Worm (Caenorhabditis elegans): ENCODE measurements around the gene ugt-21.

ugt-21 gene

DNA sequence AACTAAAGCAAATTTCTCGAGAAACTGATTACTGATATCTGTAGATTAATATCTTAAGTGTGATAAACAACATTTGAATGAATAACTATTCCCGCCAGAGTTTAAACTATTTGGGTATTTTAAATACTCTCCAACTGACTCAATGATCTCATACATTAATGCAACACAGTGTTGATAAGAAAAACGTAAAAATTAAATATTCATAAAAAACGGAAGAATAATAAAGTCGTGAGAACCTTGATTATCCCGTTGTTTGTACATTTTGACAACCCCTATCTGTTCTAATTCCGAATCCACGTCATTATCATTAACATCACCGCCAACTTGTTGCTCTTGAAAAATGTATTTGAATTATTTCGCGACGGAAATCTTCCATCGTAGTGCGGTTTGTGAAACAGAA is 29.5 kb downstream of the ugt-21 start, which contains the start of gene elo-7:
Gene elo-7, plus strand, starts transcription at position 301 of the 400 bp plus-strand sequence.
- TF ChIP-seq hif-1 (tag; optimal IDR thresholded peaks at IDR 0.05) = no peak
- no peak for TF ChIP-seq nhr-6 (tag; optimal IDR thresholded peaks at IDR 0.05)
- no peak for TF ChIP-seq dmd-9 (GFP tag; IDR thresholded peaks at IDR 0.05)
- TF ChIP-seq spr-1 (tag; optimal IDR thresholded peaks at IDR 0.05) = no peak
- TF ChIP-seq snpc-1.2 (GFP tag; IDR thresholded peaks at IDR 0.05) = no peak
- TF ChIP-seq dmd-8 (GFP tag; IDR thresholded peaks at IDR 0.05) = no peak
- no peak for TF ChIP-seq nhr-41 (GFP tag; IDR thresholded peaks at IDR 0.05)
- no peak for TF ChIP-seq unc-130 (GFP tag; optimal IDR thresholded peaks at IDR 0.05)
- TF ChIP-seq nhr-77 (tag; optimal IDR thresholded peaks at IDR 0.05) = no peak
- TF ChIP-seq attf-4 (tag; optimal IDR thresholded peaks at IDR 0.05) = no peak
- TF ChIP-seq zfp-2 (tag; optimal IDR thresholded peaks at IDR 0.05) = no peak
- no peak for TF ChIP-seq jun-1 (tag; optimal IDR thresholded peaks at IDR 0.05)
- TF ChIP-seq php-3 (GFP tag; IDR thresholded peaks at IDR 0.05) = no peak
- no peak for TF ChIP-seq Y5F2A.4 (GFP tag; optimal IDR thresholded peaks at IDR 0.05)

DNA sequence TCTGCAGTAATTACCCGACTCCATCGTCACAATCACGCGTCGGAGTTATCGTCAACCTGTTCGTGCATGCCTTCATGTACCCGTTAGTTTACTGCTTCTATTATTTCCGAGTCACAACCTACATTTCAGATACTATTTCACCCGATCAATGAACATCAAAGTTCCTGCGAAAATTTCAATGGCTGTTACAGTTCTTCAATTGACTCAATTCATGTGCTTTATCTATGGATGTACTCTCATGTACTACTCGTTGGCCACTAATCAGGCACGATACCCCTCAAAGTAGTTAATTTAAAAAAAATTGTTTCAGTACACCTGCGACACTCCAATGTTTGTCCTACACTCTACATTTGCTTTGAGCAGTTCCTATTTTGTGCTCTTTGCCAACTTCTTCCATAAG is 30.7 kb downstream of the ugt-21 start:
- no peak for TF ChIP-seq mdl-1 (tag; optimal IDR thresholded peaks at IDR 0.05)
- TF ChIP-seq Y75B8A.6 (GFP tag; IDR thresholded peaks at IDR 0.05) = no peak
- no peak for TF ChIP-seq dmd-6 (GFP tag; IDR thresholded peaks at IDR 0.05)
- no peak for TF ChIP-seq nhr-237 (tag; optimal IDR thresholded peaks at IDR 0.05)
- TF ChIP-seq fos-1 (tag; optimal IDR thresholded peaks at IDR 0.05) = no peak
- TF ChIP-seq nhr-25 (tag; optimal IDR thresholded peaks at IDR 0.05; ENCODE audit: borderline replicate concordance, insufficient read depth) = peak; percentile 36
- TF ChIP-seq hlh-30 (tag; optimal IDR thresholded peaks at IDR 0.05; ENCODE audit: insufficient read depth) = no peak
- TF ChIP-seq F26F4.8 (GFP tag; conservative IDR thresholded peaks at IDR 0.05) = no peak
- TF ChIP-seq ceh-28 (tag; optimal IDR thresholded peaks at IDR 0.05) = no peak
- no peak for TF ChIP-seq daf-12 (tag; optimal IDR thresholded peaks at IDR 0.05)
- TF ChIP-seq F37D6.2 (tag; optimal IDR thresholded peaks at IDR 0.05) = no peak
- TF ChIP-seq nhr-77 (tag; optimal IDR thresholded peaks at IDR 0.05) = no peak
- TF ChIP-seq ceh-62 (tag; optimal IDR thresholded peaks at IDR 0.05) = no peak
- TF ChIP-seq mxl-3 (GFP tag; optimal IDR thresholded peaks at IDR 0.05) = no peak
- TF ChIP-seq lin-1 (GFP tag; IDR thresholded peaks at IDR 0.05) = no peak
- no peak for TF ChIP-seq fkh-10 (GFP tag; optimal IDR thresholded peaks at IDR 0.05)
- no peak for TF ChIP-seq nhr-6 (tag; optimal IDR thresholded peaks at IDR 0.05)
- TF ChIP-seq ZK337.2 (GFP tag; IDR thresholded peaks at IDR 0.05) = no peak
- TF ChIP-seq ceh-82 (tag; optimal IDR thresholded peaks at IDR 0.05) = no peak
- TF ChIP-seq zfp-2 (tag; optimal IDR thresholded peaks at IDR 0.05) = no peak
- TF ChIP-seq T26A8.4 (GFP tag; IDR thresholded peaks at IDR 0.05) = peak; percentile 26; the same call in 1 of the 2 replicates
- TF ChIP-seq nhr-102 (tag; optimal IDR thresholded peaks at IDR 0.05) = no peak
- TF ChIP-seq ceh-20 (GFP tag; IDR thresholded peaks at IDR 0.05) = no peak
- peak; percentile 55 for TF ChIP-seq spr-3 (GFP tag; optimal IDR thresholded peaks at IDR 0.05)
- no peak for TF ChIP-seq vab-7 (GFP tag; IDR thresholded peaks at IDR 0.05)
- no peak for TF ChIP-seq php-3 (GFP tag; IDR thresholded peaks at IDR 0.05)
- TF ChIP-seq dve-1 (tag; optimal IDR thresholded peaks at IDR 0.05; ENCODE audit: insufficient read depth) = no peak
- TF ChIP-seq ceh-32 (tag; optimal IDR thresholded peaks at IDR 0.05; ENCODE audit: poor library complexity) = no peak
- TF ChIP-seq dmd-9 (GFP tag; IDR thresholded peaks at IDR 0.05) = no peak
- TF ChIP-seq lim-7 (GFP tag; IDR thresholded peaks at IDR 0.05) = 0 out of 2 replicates have a peak, but pooled peaks have one; percentile 14
- no peak for TF ChIP-seq jun-1 (tag; optimal IDR thresholded peaks at IDR 0.05)
- TF ChIP-seq Y5F2A.4 (GFP tag; optimal IDR thresholded peaks at IDR 0.05) = no peak
- TF ChIP-seq mdt-29 (GFP tag; IDR thresholded peaks at IDR 0.05) = no peak
- no peak for TF ChIP-seq nhr-42 (GFP tag; IDR thresholded peaks at IDR 0.05)
- TF ChIP-seq F49E8.2 (tag; optimal IDR thresholded peaks at IDR 0.05; ENCODE audit: borderline replicate concordance) = no peak
- TF ChIP-seq lsy-2 (tag; optimal IDR thresholded peaks at IDR 0.05) = no peak
- TF ChIP-seq mep-1 (tag; optimal IDR thresholded peaks at IDR 0.05) = peak; percentile 35
- no peak for TF ChIP-seq lin-15B (tag; optimal IDR thresholded peaks at IDR 0.05)
- TF ChIP-seq nhr-11 (tag; optimal IDR thresholded peaks at IDR 0.05) = no peak
- TF ChIP-seq aha-1 (tag) = peak; percentile 97
- TF ChIP-seq egl-27 (tag; optimal IDR thresholded peaks at IDR 0.05) = no peak
- TF ChIP-seq nhr-76 (tag; optimal IDR thresholded peaks at IDR 0.05) = no peak
- TF ChIP-seq daf-8 (GFP tag; IDR thresholded peaks at IDR 0.05) = no peak
